Worm (Caenorhabditis elegans) whole organism, L1 larva: ENCODE measurements around the gene teg-1.
A peak's percentile ranks its signal among the peaks of the same experiment; 100 is the strongest.

ENCODE experiments used
- C16A3.4 ChIP-seq: fragments of 150-350 bp; optimal IDR thresholded peaks from 2 replicates; lab custom pipeline; 2014; ENCODE audit warnings: missing biosample characterization, missing genetic modification characterization
- C34B4.2 ChIP-seq: sonication (generic microtip); optimal IDR thresholded peaks from 2 replicates; lab custom pipeline; 2017; ENCODE audit warnings: mild to moderate bottlenecking, missing genetic modification characterization, missing compliant biosample characterization
- aha-1 ChIP-seq: fragments of 150-350 bp; optimal IDR thresholded peaks from 2 replicates; lab custom pipeline; 2014; ENCODE audit warnings: missing biosample characterization, missing genetic modification characterization
- alr-1 ChIP-seq: fragments of 200-800 bp; sonication (Bioruptor generic); optimal IDR thresholded peaks from 2 replicates; lab custom pipeline; 2018; ENCODE audit warnings: borderline replicate concordance, mild to moderate bottlenecking, missing genetic modification characterization, missing compliant biosample characterization
- ama-1 ChIP-seq: fragments of 150-350 bp; optimal IDR thresholded peaks from 2 replicates; lab custom pipeline; 2014
- blmp-1 ChIP-seq: fragments of 150-350 bp; optimal IDR thresholded peaks from 2 replicates; lab custom pipeline; 2014; ENCODE audit warnings: missing biosample characterization, missing genetic modification characterization
- ceh-63 ChIP-seq: fragments of 200-800 bp; sonication (Bioruptor generic); optimal IDR thresholded peaks from 2 replicates; lab custom pipeline; 2018; ENCODE audit warnings: mild to moderate bottlenecking, missing genetic modification characterization, missing compliant biosample characterization
- ceh-88 ChIP-seq: fragments of 200-800 bp; sonication (Bioruptor generic); IDR thresholded peaks from 2 replicates; pipeline ENCODE4 v1.3.6; 2022; ENCODE audit warnings: missing genetic modification characterization, missing compliant biosample characterization
- ceh-90 ChIP-seq: sonication (generic microtip); optimal IDR thresholded peaks from 2 replicates; lab custom pipeline; 2016; ENCODE audit warnings: missing genetic modification characterization, missing compliant biosample characterization
- dsc-1 ChIP-seq: sonication (generic microtip); optimal IDR thresholded peaks from 2 replicates; lab custom pipeline; 2016; ENCODE audit warnings: mild to moderate bottlenecking, missing genetic modification characterization, missing compliant biosample characterization
- efl-1 ChIP-seq, 4 experiments: fragments of 150-350 bp; optimal IDR thresholded peaks in 3 of 4; peaks in 1 of 4; 1 replicate in 1 of 4; 2 replicates in 3 of 4; lab custom pipeline; 2014; ENCODE audit warnings: missing biosample characterization in 2 of 4, missing genetic modification characterization in 2 of 4, missing genetic modification reagents in 2 of 4
- egl-13 ChIP-seq: sonication (generic microtip); optimal IDR thresholded peaks from 2 replicates; lab custom pipeline; 2016; ENCODE audit warnings: missing genotype, missing genetic modification reagents, missing genetic modification characterization, missing compliant biosample characterization
- egl-27 ChIP-seq, 2 experiments: fragments of 150-350 bp in 1 of 2; sonication (generic microtip); optimal IDR thresholded peaks; 3 replicates each; lab custom pipeline; 2017 to 2018; ENCODE audit warnings: missing biosample characterization in 2 of 2, missing genetic modification characterization in 2 of 2, missing genetic modification reagents in 2 of 2
- elt-3 ChIP-seq, 6 experiments: fragments of 150-350 bp in 1 of 6; sonication (generic microtip); optimal IDR thresholded peaks; 2 replicates each; lab custom pipeline; 2017 to 2018; ENCODE audit warnings: missing biosample characterization in 6 of 6, missing genetic modification characterization in 6 of 6, inconsistent platforms in 1 of 6
- ets-5 ChIP-seq: fragments of 200-800 bp; sonication (Bioruptor generic); IDR thresholded peaks from 2 replicates; pipeline ENCODE4 v1.3.6; 2022; ENCODE audit warnings: missing genetic modification characterization, missing compliant biosample characterization
- fkh-4 ChIP-seq: sonication (generic microtip); optimal IDR thresholded peaks from 2 replicates; lab custom pipeline; 2016; ENCODE audit warnings: missing compliant biosample characterization, missing genetic modification characterization, borderline replicate concordance
- grh-1 ChIP-seq: fragments of 200-800 bp; sonication (Bioruptor generic); IDR thresholded peaks from 2 replicates; pipeline ENCODE4 v1.3.6; 2022; ENCODE audit warnings: missing genetic modification reagents, missing genetic modification characterization, missing compliant biosample characterization
- hlh-4 ChIP-seq: sonication (generic microtip); optimal IDR thresholded peaks from 2 replicates; lab custom pipeline; 2016; ENCODE audit warnings: mild to moderate bottlenecking, missing genetic modification characterization, missing compliant biosample characterization
- hpl-2 ChIP-seq: fragments of 150-350 bp; optimal IDR thresholded peaks from 2 replicates; lab custom pipeline; 2014; ENCODE audit warnings: missing biosample characterization, missing genetic modification reagents, missing genetic modification characterization
- irx-1 ChIP-seq: sonication (generic microtip); optimal IDR thresholded peaks from 2 replicates; lab custom pipeline; 2016; ENCODE audit warnings: missing genetic modification characterization, missing compliant biosample characterization
- isw-1 ChIP-seq: fragments of 200-800 bp; sonication (Bioruptor generic); IDR thresholded peaks from 2 replicates; pipeline ENCODE4 v1.3.6; 2022; ENCODE audit warnings: missing genetic modification characterization, missing compliant biosample characterization
- jun-1 ChIP-seq: fragments of 150-350 bp; optimal IDR thresholded peaks from 2 replicates; lab custom pipeline; 2014; ENCODE audit warnings: missing biosample characterization, missing genetic modification reagents, missing genetic modification characterization
- lin-14 ChIP-seq: fragments of 200-800 bp; sonication (Bioruptor generic); optimal IDR thresholded peaks from 2 replicates; lab custom pipeline; 2018; ENCODE audit warnings: mild to moderate bottlenecking, missing genetic modification characterization, moderate library complexity, missing compliant biosample characterization
- lin-15B ChIP-seq: fragments of 150-350 bp; sonication (generic microtip); optimal IDR thresholded peaks from 3 replicates; lab custom pipeline; 2014; ENCODE audit warnings: missing biosample characterization, missing genetic modification characterization
- lin-35 ChIP-seq, 2 experiments: fragments of 150-350 bp; optimal IDR thresholded peaks; 2 replicates each; lab custom pipeline; 2014; ENCODE audit warnings: missing biosample characterization in 2 of 2, missing genetic modification characterization in 2 of 2, missing genetic modification reagents in 2 of 2
- lin-39 ChIP-seq: fragments of 150-350 bp; optimal IDR thresholded peaks from 2 replicates; lab custom pipeline; 2014; ENCODE audit warnings: missing biosample characterization, missing genetic modification reagents, missing genetic modification characterization
- lsy-2 ChIP-seq, 2 experiments: fragments of 150-350 bp; optimal IDR thresholded peaks; 2 replicates each; lab custom pipeline; 2014; ENCODE audit warnings: missing biosample characterization in 2 of 2, missing genetic modification characterization in 2 of 2
- mdl-1 ChIP-seq, 2 experiments: fragments of 150-350 bp; optimal IDR thresholded peaks; 2 replicates each; lab custom pipeline; 2014 to 2017; ENCODE audit warnings: missing biosample characterization in 2 of 2, missing genetic modification characterization in 2 of 2, inconsistent platforms in 1 of 2
- nhr-11 ChIP-seq: fragments of 150-350 bp; optimal IDR thresholded peaks from 2 replicates; lab custom pipeline; 2014; ENCODE audit warnings: missing biosample characterization, missing genetic modification characterization
- nhr-19 ChIP-seq: fragments of 200-800 bp; sonication (Bioruptor generic); conservative IDR thresholded peaks from 2 replicates; pipeline ENCODE4 v1.3.6; 2022; ENCODE audit warnings: missing genetic modification characterization, missing compliant biosample characterization
- nhr-20 ChIP-seq: sonication (generic microtip); optimal IDR thresholded peaks from 2 replicates; lab custom pipeline; 2016; ENCODE audit warnings: mild to moderate bottlenecking, missing genetic modification characterization, missing compliant biosample characterization
- nhr-47 ChIP-seq: sonication (generic microtip); optimal IDR thresholded peaks from 2 replicates; lab custom pipeline; 2016; ENCODE audit warnings: mild to moderate bottlenecking, missing genetic modification characterization, moderate library complexity, missing compliant biosample characterization
- nhr-76 ChIP-seq: sonication (generic microtip); optimal IDR thresholded peaks from 2 replicates; lab custom pipeline; 2017; ENCODE audit warnings: missing biosample characterization, missing genetic modification characterization
- nhr-84 ChIP-seq: sonication (generic microtip); optimal IDR thresholded peaks from 2 replicates; lab custom pipeline; 2017; ENCODE audit warnings: missing biosample characterization, missing genetic modification characterization
- nhr-90 ChIP-seq: sonication (generic microtip); optimal IDR thresholded peaks from 2 replicates; lab custom pipeline; 2016; ENCODE audit warnings: mild to moderate bottlenecking, missing genetic modification characterization, missing compliant biosample characterization; ENCODE audit not compliant: poor library complexity
- pag-3 ChIP-seq: sonication (generic microtip); optimal IDR thresholded peaks from 2 replicates; lab custom pipeline; 2017; ENCODE audit warnings: missing genetic modification characterization, mild to moderate bottlenecking, missing compliant biosample characterization, antibody characterized with exemption, borderline replicate concordance; ENCODE audit not compliant: insufficient read depth
- pax-3 ChIP-seq: fragments of 200-800 bp; sonication (Bioruptor generic); optimal IDR thresholded peaks from 2 replicates; lab custom pipeline; 2018; ENCODE audit warnings: mild to moderate bottlenecking, missing genetic modification characterization, moderate library complexity, missing compliant biosample characterization
- pqm-1 ChIP-seq: sonication (generic microtip); optimal IDR thresholded peaks from 3 replicates; lab custom pipeline; 2017; ENCODE audit warnings: missing biosample characterization, missing genetic modification characterization
- skn-1 ChIP-seq: fragments of 150-350 bp; optimal IDR thresholded peaks from 2 replicates; lab custom pipeline; 2014; ENCODE audit warnings: missing biosample characterization, missing genetic modification characterization
- tbx-2 ChIP-seq: sonication (generic microtip); optimal IDR thresholded peaks from 2 replicates; lab custom pipeline; 2016; ENCODE audit warnings: missing genetic modification characterization, missing compliant biosample characterization
- tlp-1 ChIP-seq: fragments of 150-350 bp; optimal IDR thresholded peaks from 2 replicates; lab custom pipeline; 2014; ENCODE audit warnings: missing biosample characterization, missing genetic modification characterization
- unc-130 ChIP-seq: fragments of 150-350 bp; optimal IDR thresholded peaks from 2 replicates; lab custom pipeline; 2017; ENCODE audit warnings: missing biosample characterization, missing genetic modification characterization, inconsistent platforms
- unc-62 ChIP-seq: fragments of 150-350 bp; optimal IDR thresholded peaks from 2 replicates; lab custom pipeline; 2014; ENCODE audit warnings: missing biosample characterization, missing genetic modification reagents, missing genetic modification characterization
- unc-98 ChIP-seq: fragments of 200-800 bp; sonication (Bioruptor generic); IDR thresholded peaks from 2 replicates; pipeline ENCODE4 v1.3.6; 2022; ENCODE audit warnings: missing genetic modification characterization, missing compliant biosample characterization
- ztf-11 ChIP-seq, 2 experiments: sonication (generic microtip); optimal IDR thresholded peaks; 2 replicates each; lab custom pipeline; 2016 to 2017; ENCODE audit warnings: missing genetic modification characterization in 2 of 2, missing biosample characterization in 1 of 2, missing compliant biosample characterization in 1 of 2
- ztf-4 ChIP-seq: fragments of 150-350 bp; optimal IDR thresholded peaks from 2 replicates; lab custom pipeline; 2014; ENCODE audit warnings: missing biosample characterization, missing genetic modification characterization

teg-1 gene

DNA sequence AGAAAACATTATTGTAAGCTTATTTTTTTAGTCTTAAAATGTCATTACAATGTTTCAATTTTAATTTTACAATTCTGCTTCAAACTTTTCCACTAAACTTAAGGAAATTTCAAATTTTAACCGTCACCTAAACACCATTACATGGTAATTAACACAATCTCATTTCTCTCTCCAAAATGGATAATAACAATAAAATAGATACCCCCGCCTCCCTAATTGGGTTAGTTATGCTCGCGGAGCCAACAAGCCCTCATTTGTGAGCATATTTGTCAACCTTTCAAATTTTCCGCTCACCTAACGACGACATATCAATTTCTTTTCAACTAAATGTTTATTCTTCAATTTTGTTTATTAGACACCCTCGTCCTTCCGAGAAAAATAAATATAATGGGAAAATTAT, 40.2 kb upstream of the teg-1 start:
- peak; percentile 29 for TF ChIP-seq ceh-63 (GFP tag; lab: Kevin White, UChicago)
- no peak for TF ChIP-seq aha-1 (tag; lab: Kevin White, UChicago)
- TF ChIP-seq ztf-4 (tag; lab: Kevin White, UChicago) = no peak
- TF ChIP-seq lsy-2 (tag; optimal IDR thresholded peaks at IDR 0.05; lab: Kevin White, UChicago) = no peak
- TF ChIP-seq tlp-1 (tag; lab: Kevin White, UChicago) = no peak
- peak; percentile 22 for TF ChIP-seq lin-14
- TF ChIP-seq hlh-4 (tag; lab: Kevin White, UChicago) = no peak

DNA sequence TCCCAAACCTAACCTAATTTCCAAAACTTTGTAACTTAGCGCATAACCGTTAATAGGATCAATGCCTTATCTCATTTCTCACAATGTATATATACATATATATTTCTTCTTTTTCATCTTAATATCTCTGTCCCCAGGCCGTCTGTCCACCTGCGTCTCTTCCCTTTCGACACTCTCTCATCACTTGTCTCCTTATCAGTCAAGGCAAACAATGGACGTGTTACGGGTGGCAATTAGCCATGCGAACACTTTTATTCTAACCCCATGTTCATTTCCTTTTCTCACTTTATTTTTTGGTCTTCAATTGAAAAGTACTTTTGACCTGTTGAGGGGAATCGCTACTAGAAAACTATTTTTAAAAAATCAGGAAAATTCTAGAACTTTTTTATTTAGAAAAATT, 39.4 kb upstream of the teg-1 start:
- TF ChIP-seq nhr-90 (tag; lab: Kevin White, UChicago) (peak; percentile 22), C34B4.2 (no peak), unc-62 (GFP tag; lab: Kevin White, UChicago) (no peak), ztf-4 (tag; lab: Kevin White, UChicago) (no peak), C16A3.4 (tag; lab: Kevin White, UChicago) (no peak), lin-14 (peak; percentile 52), unc-130 (tag; lab: Kevin White, UChicago) (no peak), nhr-20 (no peak), jun-1 (no peak), egl-13 (no peak), ets-5 (GFP tag; lab: Robert Waterston, UW) (no peak), nhr-76 (tag; lab: Kevin White, UChicago) (no peak), ztf-11 (tag; optimal IDR thresholded peaks at IDR 0.05; lab: Kevin White, UChicago) (no peak), hlh-4 (tag; lab: Kevin White, UChicago) (no peak), ceh-90 (tag; lab: Kevin White, UChicago) (no peak), fkh-4 (tag; lab: Kevin White, UChicago) (no peak), ama-1 (no peak), nhr-11 (no peak), dsc-1 (tag; lab: Kevin White, UChicago) (no peak), isw-1 (no peak), lin-39 (tag; lab: Kevin White, UChicago) (no peak), nhr-19 (no peak), elt-3 (tag; optimal IDR thresholded peaks at IDR 0.05; lab: Kevin White, UChicago) (peak in 3 of 6 experiments; percentile 52 to 79 (median 64)), tbx-2 (tag; lab: Kevin White, UChicago) (no peak), grh-1 (GFP tag; lab: Robert Waterston, UW) (no peak), blmp-1 (peak; percentile 16), pqm-1 (no peak), lin-15B (no peak), efl-1 (optimal IDR thresholded peaks at IDR 0.05; lab: Kevin White, UChicago) (no peak), efl-1 (GFP tag; optimal IDR thresholded peaks at IDR 0.05 in 1 of 2; lab: Kevin White, UChicago) (peak in 1 of 2 experiments; percentile 47), nhr-84 (tag; lab: Kevin White, UChicago) (no peak), lsy-2 (tag; optimal IDR thresholded peaks at IDR 0.05; lab: Kevin White, UChicago) (no peak), irx-1 (tag; lab: Kevin White, UChicago) (no peak), egl-27 (tag; optimal IDR thresholded peaks at IDR 0.05; lab: Kevin White, UChicago) (no peak), nhr-47 (tag; lab: Kevin White, UChicago) (no peak), skn-1 (tag; lab: Kevin White, UChicago) (no peak), hpl-2 (GFP tag; lab: Kevin White, UChicago) (no peak), pax-3 (tag; lab: Kevin White, UChicago) (no peak), ceh-88 (GFP tag; lab: Robert Waterston, UW) (no peak), lin-35 (GFP tag; optimal IDR thresholded peaks at IDR 0.05; lab: Kevin White, UChicago) (peak in 1 of 2 experiments; percentile 4), pag-3 (tag; lab: Kevin White, UChicago) (no peak), alr-1 (tag; lab: Kevin White, UChicago) (no peak), unc-98 (GFP tag; lab: Robert Waterston, UW) (no peak), mdl-1 (tag; optimal IDR thresholded peaks at IDR 0.05; lab: Kevin White, UChicago) (no peak)
- TF ChIP-seq, all 84 proteins: peak for 6
